Worm (Caenorhabditis elegans): ENCODE results near the gene C09E7.4.

C09E7.4 gene

ce11 chrIII:6536945-6537568, at the start of gene C09E7.4:
Gene C09E7.4, minus strand, starts transcription at chrIII:6536995.
- TF ChIP-seq dmd-4 (tag; optimal IDR thresholded peaks at IDR 0.05; ENCODE audit: borderline replicate concordance), result peak; percentile 30
- TF ChIP-seq syd-9 (tag; optimal IDR thresholded peaks at IDR 0.05), result peak; percentile 55
- TF ChIP-seq F13H6.1 (tag; optimal IDR thresholded peaks at IDR 0.05), result peak; percentile 8
- no peak for TF ChIP-seq K09A11.1 (tag; optimal IDR thresholded peaks at IDR 0.05; ENCODE audit: insufficient read depth)
- no peak for TF ChIP-seq lim-6 (tag; optimal IDR thresholded peaks at IDR 0.05)
- TF ChIP-seq ets-4 (tag; optimal IDR thresholded peaks at IDR 0.05), result peak; percentile 16
- TF ChIP-seq hlh-8 (tag; optimal IDR thresholded peaks at IDR 0.05), result peak; percentile 37
- no peak for TF ChIP-seq ceh-18 (tag; optimal IDR thresholded peaks at IDR 0.05)
- no peak for TF ChIP-seq ceh-6 (GFP tag; optimal IDR thresholded peaks at IDR 0.05)
- TF ChIP-seq zip-5 (tag; optimal IDR thresholded peaks at IDR 0.05), result no peak
- TF ChIP-seq Y22D7AL.16 (tag; optimal IDR thresholded peaks at IDR 0.05), result no peak
- no peak for TF ChIP-seq ahr-1 (tag; optimal IDR thresholded peaks at IDR 0.05)
- peak; percentile 59 for TF ChIP-seq sdc-2 (tag; optimal IDR thresholded peaks at IDR 0.05)
- no peak for TF ChIP-seq unc-3 (GFP tag; conservative IDR thresholded peaks at IDR 0.05)
- TF ChIP-seq unc-3 (tag; optimal IDR thresholded peaks at IDR 0.05), result no peak
- TF ChIP-seq che-1 (tag; optimal IDR thresholded peaks at IDR 0.05), result peak; percentile 8
- no peak for TF ChIP-seq hlh-30 (tag; optimal IDR thresholded peaks at IDR 0.05; ENCODE audit: insufficient read depth)
- TF ChIP-seq eyg-1 (tag; optimal IDR thresholded peaks at IDR 0.05), result no peak
- TF ChIP-seq npax-4 (tag; optimal IDR thresholded peaks at IDR 0.05), result no peak
- no peak for TF ChIP-seq ztf-16 (tag; optimal IDR thresholded peaks at IDR 0.05)
- no peak for TF ChIP-seq dve-1 (tag; optimal IDR thresholded peaks at IDR 0.05)
- TF ChIP-seq ceh-9 (tag; optimal IDR thresholded peaks at IDR 0.05), result no peak
- peak; percentile 48 for TF ChIP-seq T23F11.4 (GFP tag; optimal IDR thresholded peaks at IDR 0.05)
- TF ChIP-seq nhr-11 (tag; optimal IDR thresholded peaks at IDR 0.05), result no peak
- no peak for TF ChIP-seq K02D7.2 (tag; optimal IDR thresholded peaks at IDR 0.05)
- TF ChIP-seq mec-3 (tag; optimal IDR thresholded peaks at IDR 0.05; ENCODE audit: borderline replicate concordance), result peak; percentile 36
- peak; percentile 69 for TF ChIP-seq ceh-14 (tag; optimal IDR thresholded peaks at IDR 0.05)
- TF ChIP-seq pha-4 (tag; optimal IDR thresholded peaks at IDR 0.05), result no peak
- no peak for TF ChIP-seq sox-2 (GFP tag; IDR thresholded peaks at IDR 0.05)
- TF ChIP-seq ttx-3 (tag; optimal IDR thresholded peaks at IDR 0.05), result no peak
- TF ChIP-seq ceh-19 (GFP tag; optimal IDR thresholded peaks at IDR 0.05), result no peak
- TF ChIP-seq lin-11 (tag; optimal IDR thresholded peaks at IDR 0.05), result no peak
- TF ChIP-seq ceh-45 (GFP tag; IDR thresholded peaks at IDR 0.05), result no peak
- TF ChIP-seq C38D4.7 (GFP tag; optimal IDR thresholded peaks at IDR 0.05), result no peak
- peak; percentile 76 for TF ChIP-seq ceh-48 (tag; optimal IDR thresholded peaks at IDR 0.05)
- TF ChIP-seq tbx-7 (tag; optimal IDR thresholded peaks at IDR 0.05), result no peak
- no peak for TF ChIP-seq ref-2 (tag; optimal IDR thresholded peaks at IDR 0.05)
- no peak for TF ChIP-seq ama-1 (optimal IDR thresholded peaks at IDR 0.05)
- no peak for TF ChIP-seq ceh-22 (tag; optimal IDR thresholded peaks at IDR 0.05)
- peak; percentile 72 for TF ChIP-seq hlh-6 (tag; optimal IDR thresholded peaks at IDR 0.05)
- TF ChIP-seq ceh-30 (tag; optimal IDR thresholded peaks at IDR 0.05), result no peak
- no peak for TF ChIP-seq fax-1 (tag; optimal IDR thresholded peaks at IDR 0.05)
- no peak for TF ChIP-seq elt-4 (tag; optimal IDR thresholded peaks at IDR 0.05)
- TF ChIP-seq pag-3 (tag; optimal IDR thresholded peaks at IDR 0.05; ENCODE audit: borderline replicate concordance), result peak; percentile 26
- no peak for TF ChIP-seq odd-2 (tag; optimal IDR thresholded peaks at IDR 0.05)
- no peak for TF ChIP-seq ceh-24 (tag; optimal IDR thresholded peaks at IDR 0.05)
- TF ChIP-seq rnt-1 (tag; optimal IDR thresholded peaks at IDR 0.05), result peak; percentile 46
- TF ChIP-seq ceh-34 (tag; optimal IDR thresholded peaks at IDR 0.05), result peak; percentile 68
- no peak for TF ChIP-seq fkh-6 (tag; optimal IDR thresholded peaks at IDR 0.05)
- TF ChIP-seq madf-2 (tag; optimal IDR thresholded peaks at IDR 0.05), result no peak
- TF ChIP-seq nfya-1 (tag; optimal IDR thresholded peaks at IDR 0.05), result peak; percentile 71
- TF ChIP-seq nhr-232 (tag; optimal IDR thresholded peaks at IDR 0.05), result no peak
- peak; percentile 64 for TF ChIP-seq ceh-2 (tag; optimal IDR thresholded peaks at IDR 0.05)

All from whole organism, late embryonic.